Worm (Caenorhabditis elegans) whole organism, young adult: Measurements from ENCODE around the gene nlp-19.

Experiments
- B0261.1 ChIP-seq: sonication (generic microtip); optimal IDR thresholded peaks from 2 replicates; lab custom pipeline; 2016; ENCODE audit warnings: mild to moderate bottlenecking, missing genetic modification characterization, moderate library complexity, missing compliant biosample characterization
- F49E8.2 ChIP-seq: sonication (generic microtip); optimal IDR thresholded peaks from 3 replicates; lab custom pipeline; 2017; ENCODE audit warnings: missing genetic modification characterization, mild to moderate bottlenecking, missing compliant biosample characterization, antibody characterized with exemption, moderate library complexity; ENCODE audit not compliant: insufficient read depth
- Y53G8AR.9 ChIP-seq: fragments of 200-800 bp; sonication (Bioruptor generic); conservative IDR thresholded peaks from 2 replicates; pipeline ENCODE4 v1.3.6; 2022; ENCODE audit warnings: missing genetic modification reagents, missing genetic modification characterization, missing compliant biosample characterization
- ama-1 ChIP-seq, 3 experiments: fragments of 150-350 bp in 1 of 3; sonication (generic microtip) in 2 of 3; optimal IDR thresholded peaks; 2 replicates each; lab custom pipeline; 2014 to 2018; ENCODE audit warnings: missing biosample characterization in 2 of 3, missing genetic modification characterization in 2 of 3, missing genetic modification reagents in 2 of 3
- bed-1 ChIP-seq: fragments of 200-800 bp; sonication (Bioruptor generic); IDR thresholded peaks from 2 replicates; pipeline ENCODE4 v1.3.6; 2022; ENCODE audit warnings: missing genetic modification reagents, missing genetic modification characterization, missing compliant biosample characterization
- him-1 ChIP-seq: sonication (generic microtip); optimal IDR thresholded peaks from 2 replicates; lab custom pipeline; 2016; ENCODE audit warnings: missing genotype, missing genetic modification reagents, missing genetic modification characterization, missing compliant biosample characterization
- lag-1 ChIP-seq: fragments of 200-800 bp; sonication (Bioruptor generic); IDR thresholded peaks from 2 replicates; pipeline ENCODE4 v1.3.6; 2022; ENCODE audit warnings: missing genetic modification reagents, missing genetic modification characterization, missing compliant biosample characterization
- madf-3 ChIP-seq: fragments of 200-800 bp; sonication (Bioruptor generic); IDR thresholded peaks from 2 replicates; pipeline ENCODE4 v1.3.6; 2022; ENCODE audit warnings: missing genetic modification reagents, missing genetic modification characterization, missing compliant biosample characterization
- nhr-90 ChIP-seq: sonication (generic microtip); optimal IDR thresholded peaks from 2 replicates; lab custom pipeline; 2016; ENCODE audit warnings: missing genotype, mild to moderate bottlenecking, missing genetic modification characterization, missing compliant biosample characterization
- rpc-1 ChIP-seq, 2 experiments: fragments of 150-350 bp in 1 of 2; sonication (generic microtip) in 1 of 2; optimal IDR thresholded peaks; 2 replicates each; lab custom pipeline; 2014 to 2018; ENCODE audit warnings: missing biosample characterization in 1 of 2, missing genetic modification characterization in 1 of 2, missing genetic modification reagents in 1 of 2, missing genotype in 1 of 2
- snpc-1.1 ChIP-seq: sonication (generic microtip); optimal IDR thresholded peaks from 2 replicates; lab custom pipeline; 2017; ENCODE audit warnings: missing genetic modification characterization, mild to moderate bottlenecking, missing compliant biosample characterization, antibody characterized with exemption, moderate library complexity, missing genotype, missing genetic modification reagents; ENCODE audit not compliant: insufficient read depth
- snpc-4 ChIP-seq, 5 experiments: fragments of 150-350 bp in 1 of 5; sonication (generic microtip) in 4 of 5; optimal IDR thresholded peaks; 2 replicates each; lab custom pipeline; 2014 to 2018; ENCODE audit warnings: missing genetic modification characterization in 5 of 5, missing biosample characterization in 3 of 5, antibody characterized with exemption in 2 of 5, mild to moderate bottlenecking in 2 of 5, missing compliant biosample characterization in 2 of 5, missing genotype in 2 of 5, moderate library complexity in 2 of 5, missing genetic modification reagents in 1 of 5
- unc-130 ChIP-seq: sonication (generic microtip); optimal IDR thresholded peaks from 2 replicates; lab custom pipeline; 2016; ENCODE audit warnings: missing genetic modification reagents, missing genetic modification characterization, missing compliant biosample characterization

DNA sequence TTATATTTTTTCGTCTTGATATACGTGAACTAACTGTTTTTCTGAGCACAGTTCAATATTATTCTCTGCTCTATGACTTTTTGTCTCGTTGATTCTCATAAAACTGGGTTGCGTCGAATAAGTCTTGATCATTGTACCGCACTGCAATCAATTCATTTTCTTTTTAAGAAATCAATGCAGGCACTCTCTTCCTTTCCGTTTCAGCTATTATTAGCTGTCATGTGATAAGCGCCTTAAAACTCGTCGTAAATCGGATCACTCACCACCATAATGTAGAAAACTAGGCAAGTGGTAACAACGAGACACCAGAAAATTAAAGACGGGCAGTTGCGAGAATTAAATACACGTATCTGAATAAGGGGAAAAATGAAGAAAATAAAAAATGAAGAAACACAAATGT is 48.9 kb downstream of the nlp-19 start:
- no peak for TF ChIP-seq Y53G8AR.9 (GFP tag; lab: Robert Waterston, UW)
- no peak for TF ChIP-seq bed-1 (GFP tag; lab: Robert Waterston, UW)
- TF ChIP-seq rpc-1 (optimal IDR thresholded peaks at IDR 0.05; lab: Kevin White, UChicago), result no peak
- TF ChIP-seq rpc-1 (tag; optimal IDR thresholded peaks at IDR 0.05; lab: Kevin White, UChicago), result no peak
- no peak for TF ChIP-seq ama-1 (optimal IDR thresholded peaks at IDR 0.05; lab: Kevin White, UChicago)
- TF ChIP-seq ama-1 (GFP tag; optimal IDR thresholded peaks at IDR 0.05; lab: Kevin White, UChicago), result no peak
- TF ChIP-seq nhr-90 (tag; lab: Kevin White, UChicago), result no peak
- TF ChIP-seq him-1 (tag; lab: Kevin White, UChicago), result no peak
- TF ChIP-seq lag-1 (GFP tag; lab: Robert Waterston, UW), result no peak
- no peak for TF ChIP-seq unc-130 (GFP tag; lab: Kevin White, UChicago)
- no peak for TF ChIP-seq snpc-4 (GFP tag; optimal IDR thresholded peaks at IDR 0.05; lab: Kevin White, UChicago)
- no peak for TF ChIP-seq snpc-4 (tag; optimal IDR thresholded peaks at IDR 0.05; lab: Kevin White, UChicago)
- no peak for TF ChIP-seq F49E8.2 (tag; lab: Kevin White, UChicago)
- TF ChIP-seq madf-3 (GFP tag; lab: Robert Waterston, UW), result no peak
- no peak for TF ChIP-seq B0261.1 (tag; lab: Kevin White, UChicago)
- TF ChIP-seq snpc-1.1 (tag; lab: Kevin White, UChicago), result no peak
